Worm (Caenorhabditis elegans): Measurements from ENCODE around the gene F16H6.9.
A peak's percentile ranks its signal among the peaks of the same experiment; 100 is the strongest.
"Not testable (repeated sequence)": the region's sequence is repeated elsewhere in the genome, so short reads cannot be mapped to it uniquely, and the experiment has no call there.

The F16H6.9 gene

ce11 chrV:18216175-18216574, 709 bp upstream of the F16H6.9 start, which contains the start of gene F16H6.8:
Gene F16H6.8 (minus strand): TSS chrV:18216275.
- not testable (repeated sequence) for TF ChIP-seq unc-62 (GFP tag; optimal IDR thresholded peaks at IDR 0.05 in 1 of 2); unc-62 (tag; optimal IDR thresholded peaks at IDR 0.05); mes-2 (tag; optimal IDR thresholded peaks at IDR 0.05; ENCODE audit: poor library complexity, severe bottlenecking); dmd-9 (GFP tag; IDR thresholded peaks at IDR 0.05)

- TF ChIP-seq nhr-6 (tag; optimal IDR thresholded peaks at IDR 0.05) (no peak), F49E8.2 (tag; optimal IDR thresholded peaks at IDR 0.05; ENCODE audit: borderline replicate concordance) (no peak), tra-1 (GFP tag; IDR thresholded peaks at IDR 0.05) (no peak), nhr-42 (GFP tag; IDR thresholded peaks at IDR 0.05) (no peak), lir-3 (tag; optimal IDR thresholded peaks at IDR 0.05) (no peak), pha-4 (GFP tag; IDR thresholded peaks at IDR 0.05) (no peak), pha-4 (tag; optimal IDR thresholded peaks at IDR 0.05) (no peak)
These were observed 7.5 kb downstream of the F16H6.9 start, which contains the start of gene F16H6.10 for ce11 chrV:18224353-18224752. Gene F16H6.10 (minus strand): TSS chrV:18224453.

- peak; percentile 95 for TF ChIP-seq aha-1 (tag)
- TF ChIP-seq ztf-11 (tag; optimal IDR thresholded peaks at IDR 0.05), result no peak
These were observed 18.9 kb downstream of the F16H6.9 start for ce11 chrV:18235808-18236207.

- no peak for TF ChIP-seq unc-39 (tag; optimal IDR thresholded peaks at IDR 0.05)
- TF ChIP-seq daf-19 (GFP tag; conservative IDR thresholded peaks at IDR 0.05), result no peak
- TF ChIP-seq nhr-6 (tag; optimal IDR thresholded peaks at IDR 0.05), result no peak
- TF ChIP-seq tag-97 (GFP tag; IDR thresholded peaks at IDR 0.05), result no peak
- TF ChIP-seq nhr-77 (tag; optimal IDR thresholded peaks at IDR 0.05), result peak; percentile 28
- no peak for TF ChIP-seq egl-43 (GFP tag; IDR thresholded peaks at IDR 0.05)
- TF ChIP-seq mxl-3 (GFP tag; optimal IDR thresholded peaks at IDR 0.05), result no peak
- peak; percentile 52 for TF ChIP-seq dve-1 (tag; optimal IDR thresholded peaks at IDR 0.05; ENCODE audit: insufficient read depth)
- no peak for TF ChIP-seq zip-11 (GFP tag; IDR thresholded peaks at IDR 0.05)
- no peak for TF ChIP-seq ceh-20 (GFP tag; IDR thresholded peaks at IDR 0.05)
- no peak for TF ChIP-seq lin-39 (tag; optimal IDR thresholded peaks at IDR 0.05)
- TF ChIP-seq fos-1 (tag; optimal IDR thresholded peaks at IDR 0.05), result no peak
- TF ChIP-seq skn-1 (tag; optimal IDR thresholded peaks at IDR 0.05), result no peak
- TF ChIP-seq pqm-1 (tag; optimal IDR thresholded peaks at IDR 0.05), result no peak
- no peak for TF ChIP-seq daf-16 (GFP tag; optimal IDR thresholded peaks at IDR 0.05)
- TF ChIP-seq daf-16 (tag; optimal IDR thresholded peaks at IDR 0.05), result peak; percentile 45
- no peak for TF ChIP-seq hif-1 (tag; optimal IDR thresholded peaks at IDR 0.05)
- TF ChIP-seq Y75B8A.6 (GFP tag; IDR thresholded peaks at IDR 0.05), result no peak
- no peak for TF ChIP-seq ztf-11 (tag; optimal IDR thresholded peaks at IDR 0.05)
- no peak for TF ChIP-seq nhr-111 (GFP tag; optimal IDR thresholded peaks at IDR 0.05)
- TF ChIP-seq nhr-102 (tag; optimal IDR thresholded peaks at IDR 0.05), result no peak
- no peak for TF ChIP-seq F37D6.2 (tag; optimal IDR thresholded peaks at IDR 0.05)
- TF ChIP-seq ZK337.2 (GFP tag; IDR thresholded peaks at IDR 0.05), result no peak
- no peak for TF ChIP-seq lin-13 (GFP tag; optimal IDR thresholded peaks at IDR 0.05)
- no peak for TF ChIP-seq snpc-4 (tag; optimal IDR thresholded peaks at IDR 0.05)
- TF ChIP-seq ama-1 (optimal IDR thresholded peaks at IDR 0.05), result no peak
- no peak for TF ChIP-seq Y48G9A.11 (GFP tag; IDR thresholded peaks at IDR 0.05)
- peak; percentile 30 for TF ChIP-seq hlh-30 (tag; optimal IDR thresholded peaks at IDR 0.05; ENCODE audit: insufficient read depth)
- TF ChIP-seq Y5F2A.4 (GFP tag; optimal IDR thresholded peaks at IDR 0.05), result no peak
These were observed 19.9 kb downstream of the F16H6.9 start, which contains the start of gene R10E8.3 for ce11 chrV:18236714-18237288. Gene R10E8.3 (minus strand): TSS chrV:18236764.
